Worm (Caenorhabditis elegans) whole organism, L2 larva: ENCODE results near the gene F35D2.2.

ENCODE experiments used
- R02D3.7 ChIP-seq: fragments of 150-350 bp; optimal IDR thresholded peaks from 2 replicates; lab custom pipeline; 2014; ENCODE audit warnings: missing biosample characterization, missing genetic modification characterization
- egl-27 ChIP-seq: sonication (generic microtip); optimal IDR thresholded peaks from 3 replicates; lab custom pipeline; 2017; ENCODE audit warnings: missing biosample characterization, missing genetic modification reagents, missing genetic modification characterization
- lin-39 ChIP-seq: fragments of 150-350 bp; optimal IDR thresholded peaks from 2 replicates; lab custom pipeline; 2014; ENCODE audit warnings: missing biosample characterization, missing genetic modification reagents, missing genetic modification characterization
- lsy-2 ChIP-seq, 2 experiments: fragments of 150-350 bp in 1 of 2; sonication (generic microtip) in 1 of 2; optimal IDR thresholded peaks; 2 replicates each; lab custom pipeline; 2014 to 2017; ENCODE audit warnings: missing biosample characterization in 2 of 2, missing genetic modification characterization in 2 of 2
- nhr-10 ChIP-seq: sonication (generic microtip); optimal IDR thresholded peaks from 2 replicates; lab custom pipeline; 2017; ENCODE audit warnings: missing biosample characterization, missing genetic modification characterization
- nhr-77 ChIP-seq: fragments of 150-350 bp; optimal IDR thresholded peaks from 2 replicates; lab custom pipeline; 2014; ENCODE audit warnings: missing biosample characterization, missing genetic modification characterization
- ztf-11 ChIP-seq: sonication (generic microtip); optimal IDR thresholded peaks from 2 replicates; lab custom pipeline; 2017; ENCODE audit warnings: missing biosample characterization, missing genetic modification characterization

ce11 chrII:7618212-7618611 lies 44.0 kb downstream of the F35D2.2 start:
- TF ChIP-seq nhr-10 (tag; lab: Kevin White, UChicago): no peak
- no peak for TF ChIP-seq ztf-11
- no peak for TF ChIP-seq nhr-77 (tag; lab: Kevin White, UChicago)
- TF ChIP-seq lin-39 (tag; lab: Kevin White, UChicago): no peak
- TF ChIP-seq egl-27: no peak
- no peak for TF ChIP-seq lsy-2 (tag; optimal IDR thresholded peaks at IDR 0.05; lab: Kevin White, UChicago)
- TF ChIP-seq R02D3.7 (tag; lab: Kevin White, UChicago): no peak
